Worm (Caenorhabditis elegans): Measurements from ENCODE around the gene M7.8.

DNA sequence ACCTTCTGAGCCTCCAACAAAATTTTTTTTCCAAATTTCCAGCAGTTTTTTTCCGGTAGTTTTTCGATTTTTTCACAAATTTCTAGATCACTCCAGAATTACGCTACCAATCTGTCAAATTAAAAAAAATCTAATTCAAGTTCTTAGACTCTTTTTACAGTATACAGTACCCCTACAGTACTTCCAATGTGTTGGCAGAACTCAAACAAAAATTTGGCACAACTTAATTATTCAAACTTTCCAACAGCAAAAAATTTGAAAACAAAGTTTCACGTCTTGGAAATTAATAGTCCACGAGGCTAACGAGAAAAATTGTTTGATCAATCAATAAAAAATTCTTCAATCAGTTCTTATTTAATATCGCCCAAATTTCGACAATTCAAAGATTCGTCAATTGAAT is 45.1 kb downstream of the M7.8 start, which contains the start of gene F36H1.3:
- TF ChIP-seq lim-7 (GFP tag; IDR thresholded peaks at IDR 0.05) (no peak), vab-7 (GFP tag; IDR thresholded peaks at IDR 0.05) (no peak), egl-27 (tag; optimal IDR thresholded peaks at IDR 0.05) (no peak), nhr-237 (tag; optimal IDR thresholded peaks at IDR 0.05) (no peak), snpc-4 (tag; optimal IDR thresholded peaks at IDR 0.05) (no peak), jun-1 (tag; optimal IDR thresholded peaks at IDR 0.05) (no peak), mes-2 (tag; optimal IDR thresholded peaks at IDR 0.05; ENCODE audit: poor library complexity, severe bottlenecking) (no peak), F37D6.2 (tag; optimal IDR thresholded peaks at IDR 0.05) (no peak), unc-130 (GFP tag; optimal IDR thresholded peaks at IDR 0.05) (no peak), R02D3.7 (tag; optimal IDR thresholded peaks at IDR 0.05) (no peak), unc-62 (GFP tag; optimal IDR thresholded peaks at IDR 0.05 in 1 of 2) (peak in 1 of 2 experiments; percentile 92), unc-62 (tag; optimal IDR thresholded peaks at IDR 0.05) (no peak), cey-2 (tag; optimal IDR thresholded peaks at IDR 0.05; ENCODE audit: borderline replicate concordance, insufficient read depth) (no peak), lin-38 (GFP tag; IDR thresholded peaks at IDR 0.05) (no peak), saeg-2 (GFP tag; IDR thresholded peaks at IDR 0.05) (no peak)

All from whole organism, L4 larva.